Worm (Caenorhabditis elegans): ENCODE results near the gene attf-4.
A peak's percentile ranks its signal among the peaks of the same experiment; 100 is the strongest.

attf-4 gene

DNA sequence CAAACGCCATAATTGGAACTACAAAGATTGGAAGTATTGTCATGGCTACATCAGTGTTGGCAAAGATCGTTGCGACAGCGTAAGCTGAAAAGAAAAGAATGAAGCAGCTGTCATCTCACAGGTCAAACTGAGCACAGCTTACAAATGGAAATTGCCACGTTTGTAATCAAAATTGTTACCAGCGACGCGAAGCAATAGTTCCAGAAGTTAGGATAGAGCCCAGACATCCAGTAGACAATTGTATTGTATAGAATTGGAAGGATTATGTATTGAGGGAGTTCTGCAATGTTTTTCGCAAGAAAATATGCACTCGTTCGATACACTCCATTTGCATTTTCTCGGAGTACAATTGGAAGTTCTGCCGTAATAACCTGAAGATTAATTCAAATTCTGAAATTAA lies 4.9 kb downstream of the attf-4 start:
- TF ChIP-seq lin-11 (tag; optimal IDR thresholded peaks at IDR 0.05) = no peak
- TF ChIP-seq fkh-6 (tag; optimal IDR thresholded peaks at IDR 0.05) = no peak
- TF ChIP-seq nhr-232 (tag; optimal IDR thresholded peaks at IDR 0.05) = no peak
- no peak for TF ChIP-seq ceh-34 (tag; optimal IDR thresholded peaks at IDR 0.05)
- TF ChIP-seq ceh-19 (GFP tag; optimal IDR thresholded peaks at IDR 0.05) = no peak
- no peak for TF ChIP-seq elt-4 (tag; optimal IDR thresholded peaks at IDR 0.05)
- TF ChIP-seq C08G9.2 (tag; optimal IDR thresholded peaks at IDR 0.05) = no peak
- no peak for TF ChIP-seq ceh-18 (tag; optimal IDR thresholded peaks at IDR 0.05)
- no peak for TF ChIP-seq ceh-30 (tag; optimal IDR thresholded peaks at IDR 0.05)
- TF ChIP-seq pax-1 (tag; optimal IDR thresholded peaks at IDR 0.05) = no peak
- no peak for TF ChIP-seq Y22D7AL.16 (tag; optimal IDR thresholded peaks at IDR 0.05)
- TF ChIP-seq K09A11.1 (tag; optimal IDR thresholded peaks at IDR 0.05; ENCODE audit: insufficient read depth) = no peak
- TF ChIP-seq lim-6 (tag; optimal IDR thresholded peaks at IDR 0.05) = no peak
- no peak for TF ChIP-seq ceh-24 (tag; optimal IDR thresholded peaks at IDR 0.05)
- TF ChIP-seq ttx-3 (tag; optimal IDR thresholded peaks at IDR 0.05) = no peak
- TF ChIP-seq ztf-16 (tag; optimal IDR thresholded peaks at IDR 0.05) = no peak
- no peak for TF ChIP-seq tbx-2 (tag; optimal IDR thresholded peaks at IDR 0.05)
- TF ChIP-seq ceh-48 (tag; optimal IDR thresholded peaks at IDR 0.05) = no peak
- no peak for TF ChIP-seq C38D4.7 (GFP tag; optimal IDR thresholded peaks at IDR 0.05)
- TF ChIP-seq nhr-11 (tag; optimal IDR thresholded peaks at IDR 0.05) = no peak

DNA sequence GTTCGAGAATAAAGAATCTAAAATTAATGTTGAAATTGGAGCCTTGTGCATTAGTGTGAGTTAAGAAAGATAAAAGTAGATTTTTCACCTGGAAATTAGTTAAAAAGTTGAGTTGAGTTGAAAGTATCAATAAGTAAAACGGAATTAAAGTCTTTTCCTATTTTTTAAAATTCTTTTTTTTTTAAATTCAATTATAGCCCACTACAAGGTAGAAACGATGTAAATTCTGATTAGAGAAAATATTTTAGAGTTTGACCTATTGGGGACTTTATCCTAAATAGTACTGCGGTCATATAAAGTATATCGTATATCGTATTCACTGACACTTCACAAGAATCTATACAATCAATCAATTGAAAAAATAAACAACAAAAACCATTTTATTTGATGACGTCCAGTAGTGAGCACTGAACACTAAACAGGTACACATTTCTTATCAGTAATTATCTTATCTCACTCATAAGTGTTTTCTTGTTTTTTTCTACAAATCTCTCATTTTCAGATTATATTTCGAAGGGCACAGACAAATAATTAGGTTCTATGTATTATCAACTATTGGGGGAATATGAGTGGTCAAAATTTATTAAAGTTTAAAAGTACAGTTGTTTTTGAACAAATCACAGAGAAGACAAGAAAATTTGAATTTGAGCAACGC lies 7.5 kb downstream of the attf-4 start, which contains the start of gene wht-1:
wht-1 (minus strand) TSS at position 51 of the 655 bp plus-strand sequence.
- no peak for TF ChIP-seq syd-9 (tag; optimal IDR thresholded peaks at IDR 0.05)
- TF ChIP-seq odd-2 (tag; optimal IDR thresholded peaks at IDR 0.05) = no peak
- no peak for TF ChIP-seq C08G9.2 (tag; optimal IDR thresholded peaks at IDR 0.05)
- TF ChIP-seq elt-2 (tag; optimal IDR thresholded peaks at IDR 0.05) = peak; percentile 88
- TF ChIP-seq fkh-10 (GFP tag; optimal IDR thresholded peaks at IDR 0.05) = no peak
- no peak for TF ChIP-seq lim-6 (tag; optimal IDR thresholded peaks at IDR 0.05)
- no peak for TF ChIP-seq K02D7.2 (tag; optimal IDR thresholded peaks at IDR 0.05)
- no peak for TF ChIP-seq hlh-13 (GFP tag; optimal IDR thresholded peaks at IDR 0.05)

DNA sequence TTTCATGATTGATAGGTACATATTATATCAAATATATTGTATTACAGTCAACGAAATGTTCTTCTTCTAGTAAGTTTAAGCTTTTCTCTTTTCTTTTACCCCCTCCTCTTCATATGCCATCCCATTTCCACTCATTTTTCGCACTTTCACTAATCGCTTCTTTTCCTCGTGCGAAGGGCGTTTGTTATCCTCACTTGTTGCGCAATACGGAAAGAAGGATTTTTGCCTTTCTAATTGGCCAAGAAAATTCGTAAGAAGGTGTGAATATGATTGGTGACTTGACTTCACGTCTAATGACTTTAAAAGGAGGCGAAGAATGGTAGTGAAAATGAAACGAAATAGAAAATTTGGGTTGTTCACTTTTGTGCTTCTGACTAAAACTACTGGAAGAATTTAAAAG lies 15.3 kb downstream of the attf-4 start:
- TF ChIP-seq F13H6.1 (tag; optimal IDR thresholded peaks at IDR 0.05) (no peak), Y22D7AL.16 (tag; optimal IDR thresholded peaks at IDR 0.05) (no peak), unc-55 (GFP tag; optimal IDR thresholded peaks at IDR 0.05) (no peak), nhr-232 (tag; optimal IDR thresholded peaks at IDR 0.05) (no peak), hlh-30 (tag; optimal IDR thresholded peaks at IDR 0.05; ENCODE audit: insufficient read depth) (no peak), C38D4.7 (GFP tag; optimal IDR thresholded peaks at IDR 0.05) (no peak), ceh-45 (GFP tag; IDR thresholded peaks at IDR 0.05) (no peak), ceh-22 (tag; optimal IDR thresholded peaks at IDR 0.05) (no peak), pha-2 (tag; optimal IDR thresholded peaks at IDR 0.05) (no peak), unc-42 (tag; optimal IDR thresholded peaks at IDR 0.05) (no peak), lin-11 (tag; optimal IDR thresholded peaks at IDR 0.05) (no peak), ceh-34 (tag; optimal IDR thresholded peaks at IDR 0.05) (no peak), pros-1 (tag; optimal IDR thresholded peaks at IDR 0.05) (no peak), npax-4 (tag; optimal IDR thresholded peaks at IDR 0.05) (no peak), ceh-9 (tag; optimal IDR thresholded peaks at IDR 0.05) (no peak), tbx-2 (tag; optimal IDR thresholded peaks at IDR 0.05) (no peak), pax-1 (tag; optimal IDR thresholded peaks at IDR 0.05) (no peak), elt-4 (tag; optimal IDR thresholded peaks at IDR 0.05) (no peak)

DNA sequence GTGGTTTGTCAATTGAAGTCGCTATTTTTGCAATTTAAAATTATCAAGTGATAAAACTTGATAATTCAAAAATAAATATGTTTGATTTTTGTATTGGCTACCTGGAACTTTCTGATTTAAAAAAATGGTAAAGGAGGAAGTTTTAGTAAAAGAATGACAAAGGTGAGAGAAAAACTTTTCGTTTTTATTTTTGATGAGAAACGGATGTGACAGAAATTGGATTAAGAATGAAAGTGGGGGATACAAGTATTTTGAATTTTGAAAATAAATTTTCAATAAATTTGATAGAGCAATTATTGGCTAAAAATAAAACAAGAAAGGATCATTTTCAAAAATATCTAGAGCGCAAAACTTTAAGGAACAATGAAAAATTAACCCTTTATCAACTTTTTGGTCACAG lies 22.4 kb downstream of the attf-4 start, which contains the start of gene C05D10.4:
C05D10.4 (minus strand) TSS at position 101 of the 400 bp plus-strand sequence.
- no peak for TF ChIP-seq zip-5 (tag; optimal IDR thresholded peaks at IDR 0.05)
- no peak for TF ChIP-seq ama-1 (optimal IDR thresholded peaks at IDR 0.05)
- TF ChIP-seq pax-1 (tag; optimal IDR thresholded peaks at IDR 0.05) = no peak
- no peak for TF ChIP-seq npax-4 (tag; optimal IDR thresholded peaks at IDR 0.05)
- no peak for TF ChIP-seq nhr-232 (tag; optimal IDR thresholded peaks at IDR 0.05)
- no peak for TF ChIP-seq hlh-15 (tag; optimal IDR thresholded peaks at IDR 0.05)
- no peak for TF ChIP-seq madf-2 (tag; optimal IDR thresholded peaks at IDR 0.05)
